Fruit fly (Drosophila melanogaster) whole organism, adult: ENCODE data around the gene CG6867.

Experiments
- CG11617 ChIP-seq: fragments of 200-800 bp; sonication (Bioruptor generic); optimal IDR thresholded peaks from 2 replicates; lab custom pipeline; 2017; ENCODE audit warnings: mild to moderate bottlenecking, missing biosample characterization, missing genetic modification reagents, missing genetic modification characterization
- CG12768 ChIP-seq: fragments of 200-800 bp; sonication (Bioruptor generic); optimal IDR thresholded peaks from 2 replicates; lab custom pipeline; 2017; ENCODE audit warnings: missing biosample characterization, missing genetic modification characterization, mild to moderate bottlenecking, moderate library complexity, missing genetic modification reagents
- CG14711 ChIP-seq: fragments of 200-800 bp; sonication (Bioruptor generic); optimal IDR thresholded peaks from 2 replicates; lab custom pipeline; 2018; ENCODE audit warnings: missing biosample characterization, mild to moderate bottlenecking, missing genetic modification characterization, moderate library complexity
- CG1620 ChIP-seq: fragments of 200-800 bp; sonication (Bioruptor generic); optimal IDR thresholded peaks from 2 replicates; lab custom pipeline; 2016; ENCODE audit warnings: missing biosample characterization, missing genetic modification characterization
- CG33017 ChIP-seq: fragments of 200-800 bp; sonication (Bioruptor generic); optimal IDR thresholded peaks from 2 replicates; lab custom pipeline; 2018; ENCODE audit warnings: missing biosample characterization, mild to moderate bottlenecking, missing genetic modification characterization, moderate library complexity
- CG5204 ChIP-seq: fragments of 200-800 bp; sonication (Bioruptor generic); optimal IDR thresholded peaks from 2 replicates; lab custom pipeline; 2016; ENCODE audit warnings: missing biosample characterization, missing genetic modification characterization
- CG7101 ChIP-seq: fragments of 200-800 bp; sonication (Bioruptor generic); optimal IDR thresholded peaks from 2 replicates; lab custom pipeline; 2018; ENCODE audit warnings: missing biosample characterization, mild to moderate bottlenecking, missing genetic modification characterization, moderate library complexity
- Hr96 ChIP-seq: fragments of 200-800 bp; sonication (Bioruptor generic); optimal IDR thresholded peaks from 2 replicates; lab custom pipeline; 2016; ENCODE audit warnings: missing biosample characterization, missing genetic modification characterization
- Mnt ChIP-seq: fragments of 200-800 bp; sonication (Bioruptor generic); optimal IDR thresholded peaks from 2 replicates; lab custom pipeline; 2016; ENCODE audit warnings: missing biosample characterization, mild to moderate bottlenecking, missing genetic modification characterization
- cnc ChIP-seq, 2 experiments: fragments of >200 bp; optimal IDR thresholded peaks; 2 replicates each; lab custom pipeline; 2017
- kay ChIP-seq: fragments of 200-800 bp; sonication (Bioruptor generic); peaks from one replicate; lab custom pipeline; 2016; ENCODE audit warnings: missing biosample characterization, missing genetic modification characterization, borderline replicate concordance
- ovo ChIP-seq: fragments of 200-800 bp; sonication (Bioruptor generic); optimal IDR thresholded peaks from 2 replicates; lab custom pipeline; 2016; ENCODE audit warnings: missing biosample characterization, missing genetic modification characterization
- tj ChIP-seq: fragments of 200-800 bp; sonication (Bioruptor generic); optimal IDR thresholded peaks from 3 replicates; lab custom pipeline; 2017; ENCODE audit warnings: missing biosample characterization, mild to moderate bottlenecking, missing genetic modification characterization, moderate library complexity

DNA sequence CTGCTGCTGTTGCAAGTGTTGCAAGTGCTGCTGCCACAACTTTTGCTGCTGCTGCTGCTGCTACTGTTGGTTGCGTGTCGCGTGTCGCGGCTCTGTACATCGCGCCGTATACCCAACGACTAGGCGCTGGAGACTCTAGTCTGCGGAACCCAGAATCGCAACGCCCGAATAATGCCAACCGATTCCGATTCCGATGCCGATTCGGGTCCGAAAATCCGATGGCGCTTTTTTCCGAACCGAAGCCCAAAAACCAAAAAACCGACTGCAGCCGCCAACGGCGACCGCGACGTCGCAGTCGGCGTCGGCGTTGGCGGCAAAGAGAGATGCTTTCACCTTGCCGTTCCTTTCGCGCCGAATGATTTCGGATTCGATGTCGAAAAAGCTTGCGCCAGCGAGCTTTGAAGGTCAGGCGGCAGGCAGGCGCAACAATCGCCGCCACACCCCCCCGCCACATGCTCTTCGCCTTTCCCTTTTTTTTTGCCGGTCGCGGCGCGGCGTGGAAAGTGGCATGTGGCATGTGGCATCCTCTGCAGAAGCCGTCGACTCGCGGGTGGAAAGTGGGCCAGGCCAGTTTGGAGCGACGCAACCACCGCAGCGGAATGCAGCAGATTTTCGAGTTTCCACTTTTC lies 39.6 kb downstream of the CG6867 start, which contains the start of gene Sh:
- no peak for TF ChIP-seq CG7101 (tag; lab: Kevin White, UChicago)
- TF ChIP-seq CG14711 (tag; lab: Kevin White, UChicago) = no peak
- no peak for TF ChIP-seq Mnt (GFP tag; lab: Kevin White, UChicago)
- no peak for TF ChIP-seq Hr96 (GFP tag; lab: Kevin White, UChicago)
- TF ChIP-seq tj = no peak
- TF ChIP-seq cnc (optimal IDR thresholded peaks at IDR 0.05; lab: Kevin White, UChicago) = no peak
- TF ChIP-seq ovo (GFP tag; lab: Kevin White, UChicago) = no peak
- no peak for TF ChIP-seq CG5204 (GFP tag; lab: Kevin White, UChicago)
- TF ChIP-seq CG1620 = no peak
- no peak for TF ChIP-seq CG12768 (GFP tag; lab: Kevin White, UChicago)
- no peak for TF ChIP-seq CG11617 (GFP tag; lab: Kevin White, UChicago)
- TF ChIP-seq CG33017 (tag; lab: Kevin White, UChicago) = no peak
- no peak for TF ChIP-seq kay (GFP tag; lab: Kevin White, UChicago)
